Worm (Caenorhabditis elegans) whole organism, L2 larva: Measurements from ENCODE around the gene F36H1.12.

ENCODE experiments used
- C34F6.9 ChIP-seq: fragments of 150-350 bp; optimal IDR thresholded peaks from 2 replicates; lab custom pipeline; 2014; ENCODE audit warnings: missing biosample characterization, missing genetic modification characterization
- F13H6.1 ChIP-seq: sonication (generic microtip); optimal IDR thresholded peaks from 2 replicates; lab custom pipeline; 2016; ENCODE audit warnings: missing genetic modification characterization, missing compliant biosample characterization
- R02D3.7 ChIP-seq: fragments of 150-350 bp; optimal IDR thresholded peaks from 2 replicates; lab custom pipeline; 2014; ENCODE audit warnings: missing biosample characterization, missing genetic modification characterization
- Y55F3AM.14 ChIP-seq: fragments of 200-800 bp; sonication (Bioruptor generic); optimal IDR thresholded peaks from 2 replicates; lab custom pipeline; 2018; ENCODE audit warnings: mild to moderate bottlenecking, missing genetic modification characterization, missing compliant biosample characterization
- ZK546.5 ChIP-seq: sonication (generic microtip); optimal IDR thresholded peaks from 2 replicates; lab custom pipeline; 2017; ENCODE audit warnings: missing biosample characterization, missing genetic modification characterization
- alr-1 ChIP-seq: fragments of 150-350 bp; optimal IDR thresholded peaks from 2 replicates; lab custom pipeline; 2014; ENCODE audit warnings: missing biosample characterization, missing genetic modification characterization
- aly-2 ChIP-seq: fragments of 150-350 bp; optimal IDR thresholded peaks from 2 replicates; lab custom pipeline; 2014; ENCODE audit warnings: missing biosample characterization, missing genetic modification characterization
- ama-1 ChIP-seq: fragments of 150-350 bp; optimal IDR thresholded peaks from 2 replicates; lab custom pipeline; 2018; ENCODE audit warnings: inconsistent platforms
- blmp-1 ChIP-seq: sonication (generic microtip); optimal IDR thresholded peaks from 2 replicates; lab custom pipeline; 2017; ENCODE audit warnings: missing genetic modification characterization, mild to moderate bottlenecking, missing compliant biosample characterization, antibody characterized with exemption, moderate library complexity; ENCODE audit not compliant: insufficient read depth
- ceh-82 ChIP-seq: fragments of 150-350 bp; optimal IDR thresholded peaks from 2 replicates; lab custom pipeline; 2014; ENCODE audit warnings: missing biosample characterization, missing genetic modification characterization
- crh-2 ChIP-seq: sonication (generic microtip); optimal IDR thresholded peaks from 2 replicates; lab custom pipeline; 2017; ENCODE audit warnings: missing biosample characterization, missing genetic modification characterization
- dmd-4 ChIP-seq: sonication (generic microtip); optimal IDR thresholded peaks from 2 replicates; lab custom pipeline; 2017; ENCODE audit warnings: missing biosample characterization, missing genetic modification characterization
- egl-27 ChIP-seq: sonication (generic microtip); optimal IDR thresholded peaks from 3 replicates; lab custom pipeline; 2017; ENCODE audit warnings: missing biosample characterization, missing genetic modification reagents, missing genetic modification characterization
- elt-1 ChIP-seq: fragments of 150-350 bp; optimal IDR thresholded peaks from 2 replicates; lab custom pipeline; 2014; ENCODE audit warnings: missing biosample characterization, missing genetic modification characterization
- elt-3 ChIP-seq: sonication (generic microtip); optimal IDR thresholded peaks from 2 replicates; lab custom pipeline; 2017; ENCODE audit warnings: missing biosample characterization, missing genetic modification characterization
- fos-1 ChIP-seq: fragments of 150-350 bp; optimal IDR thresholded peaks from 2 replicates; lab custom pipeline; 2014; ENCODE audit warnings: missing biosample characterization, missing genetic modification characterization
- gmeb-1 ChIP-seq: fragments of 150-350 bp; optimal IDR thresholded peaks from 2 replicates; lab custom pipeline; 2014; ENCODE audit warnings: missing biosample characterization, missing genetic modification characterization
- lin-13 ChIP-seq: fragments of 150-350 bp; optimal IDR thresholded peaks from 2 replicates; lab custom pipeline; 2014; ENCODE audit warnings: missing biosample characterization, missing genetic modification reagents, missing genetic modification characterization
- mab-5 ChIP-seq: fragments of 150-350 bp; optimal IDR thresholded peaks from 2 replicates; lab custom pipeline; 2014; ENCODE audit warnings: missing biosample characterization, missing genetic modification characterization
- mbf-1 ChIP-seq: sonication (generic microtip); optimal IDR thresholded peaks from 2 replicates; lab custom pipeline; 2017; ENCODE audit warnings: missing biosample characterization, missing genetic modification characterization
- nhr-10 ChIP-seq: sonication (generic microtip); optimal IDR thresholded peaks from 2 replicates; lab custom pipeline; 2017; ENCODE audit warnings: missing biosample characterization, missing genetic modification characterization
- nhr-11 ChIP-seq: fragments of 150-350 bp; optimal IDR thresholded peaks from 2 replicates; lab custom pipeline; 2014; ENCODE audit warnings: missing biosample characterization, missing genetic modification characterization
- nhr-12 ChIP-seq: fragments of 150-350 bp; optimal IDR thresholded peaks from 2 replicates; lab custom pipeline; 2014; ENCODE audit warnings: missing biosample characterization, missing genetic modification characterization
- nhr-129 ChIP-seq: fragments of 150-350 bp; optimal IDR thresholded peaks from 2 replicates; lab custom pipeline; 2014; ENCODE audit warnings: missing biosample characterization, missing genetic modification characterization
- nhr-21 ChIP-seq: fragments of 150-350 bp; optimal IDR thresholded peaks from 2 replicates; lab custom pipeline; 2014; ENCODE audit warnings: missing biosample characterization, missing genetic modification characterization
- nhr-237 ChIP-seq: fragments of 150-350 bp; optimal IDR thresholded peaks from 2 replicates; lab custom pipeline; 2014; ENCODE audit warnings: missing biosample characterization, missing genetic modification characterization
- nhr-25 ChIP-seq: fragments of 150-350 bp; sonication (generic microtip); optimal IDR thresholded peaks from 3 replicates; lab custom pipeline; 2014; ENCODE audit warnings: missing biosample characterization, missing genetic modification characterization
- nhr-77 ChIP-seq: fragments of 150-350 bp; optimal IDR thresholded peaks from 2 replicates; lab custom pipeline; 2014; ENCODE audit warnings: missing biosample characterization, missing genetic modification characterization
- peb-1 ChIP-seq: fragments of 150-350 bp; optimal IDR thresholded peaks from 2 replicates; lab custom pipeline; 2014; ENCODE audit warnings: missing biosample characterization, missing genetic modification characterization
- skn-1 ChIP-seq: sonication (generic microtip); optimal IDR thresholded peaks from 2 replicates; lab custom pipeline; 2017; ENCODE audit warnings: missing biosample characterization, missing genetic modification characterization
- sma-3 ChIP-seq: sonication (generic microtip); optimal IDR thresholded peaks from 2 replicates; lab custom pipeline; 2016; ENCODE audit warnings: missing genetic modification reagents, missing genetic modification characterization, missing compliant biosample characterization
- sma-9 ChIP-seq, 2 experiments: fragments of 150-350 bp in 1 of 2; sonication (generic microtip) in 1 of 2; optimal IDR thresholded peaks; 2 replicates each; lab custom pipeline; 2014 to 2016; ENCODE audit warnings: missing genetic modification characterization in 2 of 2, mild to moderate bottlenecking in 1 of 2, missing biosample characterization in 1 of 2, missing compliant biosample characterization in 1 of 2, missing genetic modification reagents in 1 of 2, moderate library complexity in 1 of 2
- unc-39 ChIP-seq: fragments of 150-350 bp; optimal IDR thresholded peaks from 2 replicates; lab custom pipeline; 2014; ENCODE audit warnings: missing biosample characterization, missing genetic modification characterization
- unc-55 ChIP-seq: fragments of 150-350 bp; sonication (generic microtip); optimal IDR thresholded peaks from 3 replicates; lab custom pipeline; 2014; ENCODE audit warnings: missing biosample characterization, missing genetic modification reagents, missing genetic modification characterization
- zag-1 ChIP-seq: fragments of 150-350 bp; optimal IDR thresholded peaks from 2 replicates; lab custom pipeline; 2014; ENCODE audit warnings: missing biosample characterization, missing genetic modification characterization
- ztf-1 ChIP-seq: fragments of 200-800 bp; sonication (Bioruptor generic); conservative IDR thresholded peaks from 2 replicates; pipeline ENCODE4 v1.3.6; 2022; ENCODE audit warnings: missing genetic modification characterization, missing compliant biosample characterization
- ztf-11 ChIP-seq: sonication (generic microtip); optimal IDR thresholded peaks from 2 replicates; lab custom pipeline; 2017; ENCODE audit warnings: missing biosample characterization, missing genetic modification characterization
- ztf-4 ChIP-seq: fragments of 150-350 bp; optimal IDR thresholded peaks from 2 replicates; lab custom pipeline; 2014; ENCODE audit warnings: missing biosample characterization, missing genetic modification characterization

F36H1.12 gene

DNA sequence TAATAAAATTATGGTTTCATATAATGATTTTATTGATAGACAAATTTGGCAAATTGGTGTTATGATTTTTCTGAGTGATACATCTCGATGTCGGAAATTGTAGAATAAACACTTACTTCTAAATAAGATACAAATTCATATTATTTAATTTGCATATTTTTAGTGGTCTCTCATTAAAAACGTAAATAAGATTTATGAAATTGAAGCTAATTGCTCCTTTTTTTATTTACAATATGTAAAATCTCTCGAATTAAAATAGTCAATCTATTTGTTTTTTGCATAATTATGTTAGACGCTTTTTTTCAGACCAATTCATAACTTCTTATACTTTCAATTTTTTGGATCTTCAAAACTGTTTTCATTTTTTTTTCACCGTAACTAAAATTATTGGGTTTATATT lies 21.2 kb downstream of the F36H1.12 start, which contains the start of gene hrg-6:
hrg-6 (plus strand) TSS at position 301 of the 400 bp plus-strand sequence.
- TF ChIP-seq mbf-1 (tag; lab: Kevin White, UChicago) (no peak), C34F6.9 (tag; lab: Kevin White, UChicago) (no peak), ztf-4 (tag; lab: Kevin White, UChicago) (no peak), elt-3 (tag; lab: Kevin White, UChicago) (no peak), nhr-11 (tag; lab: Kevin White, UChicago) (no peak), R02D3.7 (tag; lab: Kevin White, UChicago) (no peak), mab-5 (tag; lab: Kevin White, UChicago) (no peak), nhr-10 (tag; lab: Kevin White, UChicago) (no peak), Y55F3AM.14 (no peak), ama-1 (lab: Kevin White, UChicago) (no peak), nhr-21 (tag; lab: Kevin White, UChicago) (no peak), nhr-77 (tag; lab: Kevin White, UChicago) (no peak), sma-9 (GFP tag; optimal IDR thresholded peaks at IDR 0.05; lab: Kevin White, UChicago) (no peak), sma-9 (tag; optimal IDR thresholded peaks at IDR 0.05; lab: Kevin White, UChicago) (no peak)

ce11 chrIV:11031640-11032039 lies 21.9 kb downstream of the F36H1.12 start:
- TF ChIP-seq crh-2 (tag; lab: Kevin White, UChicago) (peak; percentile 50), nhr-129 (tag; lab: Kevin White, UChicago) (peak; percentile 57), gmeb-1 (tag; lab: Kevin White, UChicago) (peak; percentile 20), fos-1 (tag; lab: Kevin White, UChicago) (peak; percentile 83), ztf-11 (tag; lab: Kevin White, UChicago) (no peak)

DNA sequence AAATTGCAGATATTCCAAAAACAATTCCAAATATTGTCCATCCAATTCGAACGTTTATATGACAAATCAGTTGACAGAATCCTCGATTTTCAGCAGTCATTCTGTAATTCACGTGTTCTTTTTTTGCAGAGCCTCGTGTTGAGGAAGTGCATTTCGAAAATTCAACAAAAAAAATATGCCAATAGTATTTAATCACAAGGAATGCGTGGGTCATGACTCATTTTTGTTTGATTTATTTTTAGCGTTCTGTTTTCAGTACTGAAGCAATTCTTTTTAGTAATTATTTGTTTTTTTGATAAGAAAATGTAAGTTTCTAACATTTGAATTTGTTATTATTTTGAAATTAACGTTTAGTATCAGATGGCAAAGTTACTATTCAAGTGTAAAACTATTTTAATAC lies 22.6 kb downstream of the F36H1.12 start, which contains the start of gene hrg-4:
hrg-4 (minus strand) TSS at position 101 of the 400 bp plus-strand sequence.
- TF ChIP-seq unc-55 (GFP tag; lab: Kevin White, UChicago): no peak
- TF ChIP-seq nhr-25 (tag; lab: Kevin White, UChicago): no peak
- TF ChIP-seq nhr-21 (tag; lab: Kevin White, UChicago): no peak
- TF ChIP-seq skn-1 (tag; lab: Kevin White, UChicago): no peak
- TF ChIP-seq nhr-12 (tag; lab: Kevin White, UChicago): no peak
- TF ChIP-seq ztf-1 (GFP tag; lab: Robert Waterston, UW): no peak
- no peak for TF ChIP-seq R02D3.7 (tag; lab: Kevin White, UChicago)

- no peak for TF ChIP-seq nhr-21 (tag; lab: Kevin White, UChicago)
Measured at ce11 chrIV:11030117-11030516, 23.4 kb downstream of the F36H1.12 start.

ce11 chrIV:11029412-11029811 lies 24.1 kb downstream of the F36H1.12 start, which contains the start of gene hrg-5:
TSS of gene hrg-5 (minus strand) at chrIV:11029428.
- peak; percentile 19 for TF ChIP-seq crh-2 (tag; lab: Kevin White, UChicago)
- no peak for TF ChIP-seq dmd-4 (tag; lab: Kevin White, UChicago)
- TF ChIP-seq sma-9 (GFP tag; optimal IDR thresholded peaks at IDR 0.05; lab: Kevin White, UChicago): peak; percentile 66
- no peak for TF ChIP-seq sma-9 (tag; optimal IDR thresholded peaks at IDR 0.05; lab: Kevin White, UChicago)
- TF ChIP-seq, all 48 proteins: peak for 2

DNA sequence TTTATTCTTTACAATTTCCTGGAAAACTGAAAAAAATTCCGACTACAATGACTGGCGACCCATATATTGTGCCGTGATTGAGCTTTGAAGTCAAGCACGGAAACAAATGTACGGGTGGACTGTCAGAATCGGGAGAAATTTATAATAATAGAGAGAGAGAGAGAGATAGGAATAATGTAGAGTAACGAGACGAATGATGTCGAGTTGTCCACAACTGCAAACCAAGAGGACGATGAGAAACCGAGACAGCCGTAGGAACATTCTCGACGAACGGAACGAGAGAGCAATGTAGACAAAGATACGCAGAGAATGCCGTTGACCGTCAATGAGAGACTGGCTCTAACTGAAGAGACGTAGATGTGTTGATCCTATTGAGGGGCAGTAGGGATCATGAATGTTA lies 25.9 kb downstream of the F36H1.12 start:
- TF ChIP-seq zag-1 (tag; lab: Kevin White, UChicago) (peak; percentile 94), elt-3 (tag; lab: Kevin White, UChicago) (no peak), egl-27 (tag; lab: Kevin White, UChicago) (peak; percentile 84), elt-1 (no peak), F13H6.1 (peak; percentile 92), unc-55 (GFP tag; lab: Kevin White, UChicago) (peak; percentile 87), crh-2 (tag; lab: Kevin White, UChicago) (peak; percentile 95), ZK546.5 (tag; lab: Kevin White, UChicago) (no peak), nhr-129 (tag; lab: Kevin White, UChicago) (peak; percentile 95), skn-1 (tag; lab: Kevin White, UChicago) (peak; percentile 51), nhr-10 (tag; lab: Kevin White, UChicago) (no peak), peb-1 (tag; lab: Kevin White, UChicago) (peak; percentile 70), Y55F3AM.14 (peak; percentile 53), mab-5 (tag; lab: Kevin White, UChicago) (peak; percentile 42), lin-13 (GFP tag; lab: Kevin White, UChicago) (peak; percentile 80), nhr-237 (no peak), ama-1 (lab: Kevin White, UChicago) (peak; percentile 97), ztf-11 (tag; lab: Kevin White, UChicago) (no peak), nhr-25 (tag; lab: Kevin White, UChicago) (peak; percentile 73), aly-2 (tag; lab: Kevin White, UChicago) (no peak), blmp-1 (tag; lab: Kevin White, UChicago) (peak; percentile 30), ztf-1 (GFP tag; lab: Robert Waterston, UW) (no peak), unc-39 (tag; lab: Kevin White, UChicago) (no peak), ceh-82 (tag; lab: Kevin White, UChicago) (no peak), alr-1 (tag; lab: Kevin White, UChicago) (no peak), mbf-1 (tag; lab: Kevin White, UChicago) (no peak), ztf-4 (tag; lab: Kevin White, UChicago) (peak; percentile 75), sma-3 (peak; percentile 89), nhr-21 (tag; lab: Kevin White, UChicago) (peak; percentile 69), nhr-77 (tag; lab: Kevin White, UChicago) (no peak), sma-9 (GFP tag; optimal IDR thresholded peaks at IDR 0.05; lab: Kevin White, UChicago) (peak; percentile 90), sma-9 (tag; optimal IDR thresholded peaks at IDR 0.05; lab: Kevin White, UChicago) (no peak), R02D3.7 (tag; lab: Kevin White, UChicago) (no peak)
